Worm (Caenorhabditis elegans): ENCODE measurements around the gene Y67H2A.10.

Gene Y67H2A.10

DNA sequence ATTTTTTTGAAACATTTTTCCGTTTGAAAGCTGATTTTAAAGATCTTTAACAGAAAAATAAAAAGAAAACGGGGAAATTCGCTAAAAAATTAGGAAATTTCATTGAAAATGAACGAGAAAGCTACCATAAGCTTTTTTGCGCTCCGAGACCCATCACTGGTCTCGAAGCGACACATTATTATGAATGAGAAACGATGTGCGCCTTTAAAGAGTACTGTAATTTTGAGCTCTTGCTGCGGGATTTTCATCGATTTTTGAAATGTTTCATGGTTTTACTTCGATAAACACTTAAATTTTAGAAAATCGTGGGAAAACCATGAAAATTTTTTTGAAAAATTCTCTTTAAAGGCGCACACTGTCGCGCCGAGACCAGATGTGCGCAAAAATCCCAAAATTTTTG, 935 bp upstream of the Y67H2A.10 start (continued):
- TF ChIP-seq efl-1 (GFP tag; optimal IDR thresholded peaks at IDR 0.05) = no peak
- peak; percentile 77 for TF ChIP-seq F33H1.4 (GFP tag; IDR thresholded peaks at IDR 0.05)
- no peak for TF ChIP-seq chd-7 (tag; optimal IDR thresholded peaks at IDR 0.05)
- no peak for TF ChIP-seq snpc-1.3 (tag; optimal IDR thresholded peaks at IDR 0.05; ENCODE audit: insufficient read depth)
- TF ChIP-seq ztf-26 (tag; optimal IDR thresholded peaks at IDR 0.05) = no peak
- TF ChIP-seq ceh-27 (GFP tag; optimal IDR thresholded peaks at IDR 0.05) = no peak
- no peak for TF ChIP-seq snpc-3.4 (tag; optimal IDR thresholded peaks at IDR 0.05)
- TF ChIP-seq mes-4 (tag; optimal IDR thresholded peaks at IDR 0.05) = no peak
- no peak for TF ChIP-seq snpc-4 (GFP tag; optimal IDR thresholded peaks at IDR 0.05)
- peak in 1 of 4 experiments; percentile 43 for TF ChIP-seq snpc-4 (tag; optimal IDR thresholded peaks at IDR 0.05)
- no peak for TF ChIP-seq hlh-26 (GFP tag; conservative IDR thresholded peaks at IDR 0.05)
- no peak for TF ChIP-seq T26A5.8 (tag; optimal IDR thresholded peaks at IDR 0.05)
- no peak for TF ChIP-seq ztf-25 (GFP tag; IDR thresholded peaks at IDR 0.05)
- TF ChIP-seq aptf-3 (GFP tag; IDR thresholded peaks at IDR 0.05) = no peak
- peak; percentile 4 for TF ChIP-seq dpl-1 (GFP tag; optimal IDR thresholded peaks at IDR 0.05)
- no peak for TF ChIP-seq egl-44 (GFP tag; IDR thresholded peaks at IDR 0.05)
- TF ChIP-seq Y56A3A.18 (GFP tag; IDR thresholded peaks at IDR 0.05) = no peak
- TF ChIP-seq lin-54 (GFP tag; optimal IDR thresholded peaks at IDR 0.05) = no peak
- TF ChIP-seq bed-1 (GFP tag; IDR thresholded peaks at IDR 0.05) = no peak
- no peak for TF ChIP-seq F37B4.10 (GFP tag; IDR thresholded peaks at IDR 0.05)
- TF ChIP-seq hmg-20 (GFP tag; IDR thresholded peaks at IDR 0.05) = no peak
- TF ChIP-seq F49E8.2 (tag; optimal IDR thresholded peaks at IDR 0.05; ENCODE audit: insufficient read depth) = peak; percentile 54
- TF ChIP-seq xnd-1 (tag; optimal IDR thresholded peaks at IDR 0.05) = peak; percentile 20
- TF ChIP-seq egrh-3 (GFP tag; IDR thresholded peaks at IDR 0.05) = no peak
- TF ChIP-seq ceh-100 (GFP tag; IDR thresholded peaks at IDR 0.05) = no peak
- TF ChIP-seq zfh-2 (GFP tag; conservative IDR thresholded peaks at IDR 0.05) = no peak
- TF ChIP-seq ceh-79 (tag; optimal IDR thresholded peaks at IDR 0.05) = no peak
- no peak for TF ChIP-seq him-1 (tag; optimal IDR thresholded peaks at IDR 0.05)
- no peak for TF ChIP-seq lsy-27 (tag; optimal IDR thresholded peaks at IDR 0.05; ENCODE audit: borderline replicate concordance, insufficient read depth)
- no peak for TF ChIP-seq pbrm-1 (GFP tag; IDR thresholded peaks at IDR 0.05)
- no peak for TF ChIP-seq attf-6 (GFP tag; IDR thresholded peaks at IDR 0.05)
- TF ChIP-seq let-526 (GFP tag; IDR thresholded peaks at IDR 0.05) = no peak
- TF ChIP-seq B0261.1 (tag; optimal IDR thresholded peaks at IDR 0.05) = no peak
- TF ChIP-seq nfya-2 (GFP tag; IDR thresholded peaks at IDR 0.05) = no peak
- no peak for TF ChIP-seq T07F8.4 (tag; optimal IDR thresholded peaks at IDR 0.05)

DNA sequence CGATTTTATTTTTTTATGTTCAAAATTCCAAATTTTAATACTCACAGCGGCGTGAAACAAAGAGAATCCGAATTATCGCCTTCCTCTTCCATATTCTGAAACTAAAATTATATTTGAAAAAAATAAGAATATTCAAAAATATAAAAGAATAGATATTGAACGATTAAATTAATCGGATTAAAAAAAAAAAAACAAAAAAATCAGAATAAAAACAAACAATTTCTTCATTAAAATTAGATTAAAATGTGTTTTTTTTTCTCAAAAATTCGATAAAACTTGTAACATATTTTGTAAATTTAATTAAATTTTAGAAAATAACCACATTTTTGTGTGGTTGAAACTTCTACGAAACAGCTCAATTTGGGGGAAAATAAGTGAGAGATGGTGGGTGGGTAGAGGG, 6.5 kb downstream of the Y67H2A.10 start, which contains the start of gene cpsf-3:
Gene cpsf-3, minus strand, starts transcription at position 101 of the 400 bp plus-strand sequence.
- TF ChIP-seq K11D2.4 (GFP tag; IDR thresholded peaks at IDR 0.05) (no peak), ztf-6 (GFP tag; IDR thresholded peaks at IDR 0.05) (no peak), mes-4 (tag; optimal IDR thresholded peaks at IDR 0.05) (no peak), C06A6.2 (GFP tag; conservative IDR thresholded peaks at IDR 0.05) (no peak)

- peak; percentile 93 for TF ChIP-seq hmg-1.2 (GFP tag; IDR thresholded peaks at IDR 0.05)
- no peak for TF ChIP-seq ztf-22 (GFP tag; optimal IDR thresholded peaks at IDR 0.05)
- TF ChIP-seq somi-1 (GFP tag; optimal IDR thresholded peaks at IDR 0.05) = no peak
Observed at ce11 chrIV:13272494-13272893, 16.8 kb downstream of the Y67H2A.10 start, which contains the start of gene unc-26. unc-26 (minus strand) TSS chrIV:13272516.

Measured in whole organism, young adult.